Fruit fly (Drosophila melanogaster): ENCODE data around the gene Sirt6.

Gene Sirt6

DNA sequence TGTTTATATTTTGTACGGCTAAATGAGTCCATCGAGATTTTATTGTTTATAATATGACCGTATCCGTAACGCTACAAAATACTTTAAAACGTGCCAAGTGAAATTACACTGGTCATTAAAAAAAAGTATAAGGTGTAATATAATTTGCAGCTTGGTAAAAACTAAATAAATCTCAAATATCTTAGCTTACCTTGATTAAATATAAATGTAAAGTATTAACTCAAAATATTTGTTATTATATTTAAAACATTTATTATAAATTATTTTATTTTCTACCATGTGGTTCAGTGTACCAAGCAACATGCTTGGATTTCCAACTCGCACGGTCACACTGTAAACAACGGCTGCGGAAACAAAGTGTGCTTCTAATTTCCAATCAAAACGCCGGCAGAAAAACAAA is at the start of gene Sirt6, which contains the start of gene pont:
Sirt6 (minus strand) TSS at position 50 of the 400 bp plus-strand sequence.
pont (plus strand) TSS at position 324 of the 400 bp plus-strand sequence.
- TF ChIP-seq psq (optimal IDR thresholded peaks at IDR 0.05): no peak
- no peak for TF ChIP-seq Dll (optimal IDR thresholded peaks at IDR 0.05)
- no peak for TF ChIP-seq pan (optimal IDR thresholded peaks at IDR 0.05)
- no peak for TF ChIP-seq usp (GFP tag; optimal IDR thresholded peaks at IDR 0.05)
- no peak for TF ChIP-seq CG8478 (optimal IDR thresholded peaks at IDR 0.05)
- TF ChIP-seq EcR (GFP tag; optimal IDR thresholded peaks at IDR 0.05): no peak

dm6 chr3R:10311076-10311744 is 49.6 kb upstream of the Sirt6 start, which contains the start of gene CG6293:
Gene CG6293 (minus strand): TSS chr3R:10311613.
- TF ChIP-seq CG8478 (optimal IDR thresholded peaks at IDR 0.05) (no peak), pan (optimal IDR thresholded peaks at IDR 0.05) (no peak), Dll (optimal IDR thresholded peaks at IDR 0.05) (no peak), psq (optimal IDR thresholded peaks at IDR 0.05) (no peak), EcR (GFP tag; optimal IDR thresholded peaks at IDR 0.05) (no peak)

- TF ChIP-seq usp (GFP tag; optimal IDR thresholded peaks at IDR 0.05) (no peak), psq (optimal IDR thresholded peaks at IDR 0.05) (no peak), EcR (GFP tag; optimal IDR thresholded peaks at IDR 0.05) (no peak), Dll (optimal IDR thresholded peaks at IDR 0.05) (no peak), CG8478 (optimal IDR thresholded peaks at IDR 0.05) (no peak), pan (optimal IDR thresholded peaks at IDR 0.05) (no peak)
These were observed 22.5 kb upstream of the Sirt6 start for dm6 chr3R:10284169-10284568.

DNA sequence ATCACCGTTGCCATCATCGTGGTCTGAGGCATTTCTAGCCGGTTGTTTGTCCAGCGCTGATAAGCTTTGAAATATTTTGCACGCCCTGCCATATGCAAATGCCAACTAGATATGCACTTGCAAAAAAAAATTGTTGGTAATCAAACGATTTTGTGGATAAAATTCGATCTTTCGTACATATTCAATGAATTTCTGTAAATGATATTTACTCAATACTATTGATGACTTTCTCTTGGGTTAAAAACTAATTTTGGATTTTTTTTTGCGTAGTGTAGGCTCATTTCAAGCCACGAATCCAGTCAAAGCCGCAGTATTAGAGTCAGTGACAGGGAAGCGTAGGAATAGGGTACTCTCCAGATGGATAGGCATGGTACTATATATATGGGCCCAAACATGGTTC is 21.5 kb upstream of the Sirt6 start:
- TF ChIP-seq CG8478 (optimal IDR thresholded peaks at IDR 0.05) (no peak), Dll (optimal IDR thresholded peaks at IDR 0.05) (no peak), EcR (GFP tag; optimal IDR thresholded peaks at IDR 0.05) (no peak), psq (optimal IDR thresholded peaks at IDR 0.05) (no peak), pan (optimal IDR thresholded peaks at IDR 0.05) (no peak), usp (GFP tag; optimal IDR thresholded peaks at IDR 0.05) (no peak)

- TF ChIP-seq Dll (optimal IDR thresholded peaks at IDR 0.05) (no peak), psq (optimal IDR thresholded peaks at IDR 0.05) (no peak), EcR (GFP tag; optimal IDR thresholded peaks at IDR 0.05) (no peak), CG8478 (optimal IDR thresholded peaks at IDR 0.05) (no peak)
These were observed 20.4 kb upstream of the Sirt6 start for dm6 chr3R:10282077-10282476.

DNA sequence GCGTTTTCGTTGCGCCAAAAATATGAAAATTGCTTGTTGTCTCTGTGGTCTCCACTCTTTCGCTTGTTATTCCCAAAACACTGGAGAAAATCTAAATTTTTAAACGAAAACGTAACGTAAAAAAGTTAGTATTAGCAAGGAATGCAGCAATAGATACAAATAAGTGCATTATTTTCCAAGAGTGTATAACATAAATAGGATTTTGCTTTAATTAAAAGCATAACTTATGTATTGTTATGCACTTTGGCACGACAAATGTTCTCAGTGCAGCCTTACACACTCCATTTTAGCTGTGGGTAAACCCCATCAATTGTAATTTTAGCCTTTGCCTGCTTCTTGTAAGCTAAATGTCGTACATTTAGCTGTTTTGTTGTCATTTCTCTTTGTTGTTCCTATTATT is 14.4 kb upstream of the Sirt6 start:
- TF ChIP-seq pan (optimal IDR thresholded peaks at IDR 0.05) (no peak), EcR (GFP tag; optimal IDR thresholded peaks at IDR 0.05) (no peak), psq (optimal IDR thresholded peaks at IDR 0.05) (no peak), usp (GFP tag; optimal IDR thresholded peaks at IDR 0.05) (no peak), Dll (optimal IDR thresholded peaks at IDR 0.05) (no peak), CG8478 (optimal IDR thresholded peaks at IDR 0.05) (no peak)

DNA sequence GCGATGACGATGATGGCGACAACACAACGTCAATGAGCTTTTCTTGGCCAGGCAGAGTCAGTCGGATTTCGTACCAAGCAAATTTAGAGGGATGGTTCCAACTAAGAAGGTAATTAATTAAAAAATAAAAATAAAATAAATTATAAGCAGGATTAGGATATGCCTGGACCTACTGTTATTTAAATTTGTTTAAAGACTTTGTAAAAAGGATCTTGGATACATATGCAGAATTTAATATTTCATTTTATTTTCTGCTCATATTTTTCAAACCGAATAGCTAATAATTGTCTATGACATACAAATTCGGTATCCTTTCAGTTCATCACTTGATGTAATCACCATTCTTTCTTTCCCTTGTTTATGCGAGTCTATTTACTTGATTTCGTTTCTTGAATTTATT is 13.2 kb upstream of the Sirt6 start:
- TF ChIP-seq EcR (GFP tag; optimal IDR thresholded peaks at IDR 0.05) (no peak), usp (GFP tag; optimal IDR thresholded peaks at IDR 0.05) (no peak), Dll (optimal IDR thresholded peaks at IDR 0.05) (no peak)

DNA sequence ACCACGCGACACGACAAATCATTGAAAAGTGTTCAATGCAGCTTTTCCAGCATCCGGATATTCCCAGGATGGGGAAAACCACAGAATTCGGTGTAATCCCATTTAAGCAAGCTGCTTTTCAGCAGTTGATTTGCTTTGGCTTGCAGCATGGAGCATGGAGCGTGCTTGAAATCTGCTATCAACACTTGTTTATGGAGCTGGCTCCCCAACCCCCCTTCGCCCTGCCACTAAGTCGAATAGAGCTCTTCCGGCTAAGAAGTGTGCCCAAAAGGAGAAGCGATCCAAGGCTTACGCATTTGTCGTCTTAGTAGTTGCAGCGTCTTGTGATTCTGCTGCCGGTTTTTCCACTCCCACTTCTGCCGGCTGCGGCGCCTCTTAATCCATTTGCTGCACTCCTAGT is 12.7 kb upstream of the Sirt6 start:
- TF ChIP-seq EcR (GFP tag; optimal IDR thresholded peaks at IDR 0.05) (no peak), usp (GFP tag; optimal IDR thresholded peaks at IDR 0.05) (no peak), Dll (optimal IDR thresholded peaks at IDR 0.05) (no peak), psq (optimal IDR thresholded peaks at IDR 0.05) (no peak), CG8478 (optimal IDR thresholded peaks at IDR 0.05) (no peak), pan (optimal IDR thresholded peaks at IDR 0.05) (no peak)

- TF ChIP-seq EcR (GFP tag; optimal IDR thresholded peaks at IDR 0.05): no peak
- no peak for TF ChIP-seq psq (optimal IDR thresholded peaks at IDR 0.05)
- TF ChIP-seq usp (GFP tag; optimal IDR thresholded peaks at IDR 0.05): no peak
- no peak for TF ChIP-seq pan (optimal IDR thresholded peaks at IDR 0.05)
- no peak for TF ChIP-seq Dll (optimal IDR thresholded peaks at IDR 0.05)
- no peak for TF ChIP-seq CG8478 (optimal IDR thresholded peaks at IDR 0.05)
These were observed 11.0 kb upstream of the Sirt6 start for dm6 chr3R:10272695-10273094.

dm6 chr3R:10269921-10270431 is 8.3 kb upstream of the Sirt6 start:
- TF ChIP-seq pan (optimal IDR thresholded peaks at IDR 0.05): no peak
- no peak for TF ChIP-seq usp (GFP tag; optimal IDR thresholded peaks at IDR 0.05)

DNA sequence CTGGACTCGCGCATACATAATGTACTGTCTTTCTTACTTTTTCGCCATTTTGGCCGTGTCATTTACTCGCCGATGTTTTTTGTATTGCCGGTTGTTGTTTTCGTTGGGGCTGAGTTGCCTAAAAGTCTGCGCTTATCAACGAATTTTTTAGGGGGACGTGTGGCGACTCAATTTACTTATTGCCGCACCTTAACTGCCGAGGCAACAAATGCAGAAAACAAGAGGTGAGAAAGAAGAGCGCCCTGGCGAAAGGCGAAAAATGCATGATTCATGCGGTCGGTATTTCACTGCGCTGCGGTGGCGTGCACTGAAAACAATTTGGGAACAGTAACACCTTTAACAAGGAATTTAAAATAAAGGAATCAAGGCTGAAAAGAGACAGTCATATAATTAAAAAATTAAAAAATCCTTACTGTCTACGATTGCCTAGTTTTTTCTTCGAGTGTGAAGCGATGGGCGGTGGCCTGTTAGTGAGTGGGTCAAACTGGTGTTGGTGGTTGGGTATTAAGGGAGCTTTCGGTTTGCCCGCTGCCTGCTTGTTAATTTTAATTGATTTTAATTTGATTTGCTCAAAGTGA is 7.3 kb upstream of the Sirt6 start:
- TF ChIP-seq CG8478 (optimal IDR thresholded peaks at IDR 0.05): no peak
- TF ChIP-seq psq (optimal IDR thresholded peaks at IDR 0.05): no peak
- TF ChIP-seq usp (GFP tag; optimal IDR thresholded peaks at IDR 0.05): no peak
- TF ChIP-seq Dll (optimal IDR thresholded peaks at IDR 0.05): no peak
- TF ChIP-seq pan (optimal IDR thresholded peaks at IDR 0.05): no peak
- TF ChIP-seq EcR (GFP tag; optimal IDR thresholded peaks at IDR 0.05): no peak

DNA sequence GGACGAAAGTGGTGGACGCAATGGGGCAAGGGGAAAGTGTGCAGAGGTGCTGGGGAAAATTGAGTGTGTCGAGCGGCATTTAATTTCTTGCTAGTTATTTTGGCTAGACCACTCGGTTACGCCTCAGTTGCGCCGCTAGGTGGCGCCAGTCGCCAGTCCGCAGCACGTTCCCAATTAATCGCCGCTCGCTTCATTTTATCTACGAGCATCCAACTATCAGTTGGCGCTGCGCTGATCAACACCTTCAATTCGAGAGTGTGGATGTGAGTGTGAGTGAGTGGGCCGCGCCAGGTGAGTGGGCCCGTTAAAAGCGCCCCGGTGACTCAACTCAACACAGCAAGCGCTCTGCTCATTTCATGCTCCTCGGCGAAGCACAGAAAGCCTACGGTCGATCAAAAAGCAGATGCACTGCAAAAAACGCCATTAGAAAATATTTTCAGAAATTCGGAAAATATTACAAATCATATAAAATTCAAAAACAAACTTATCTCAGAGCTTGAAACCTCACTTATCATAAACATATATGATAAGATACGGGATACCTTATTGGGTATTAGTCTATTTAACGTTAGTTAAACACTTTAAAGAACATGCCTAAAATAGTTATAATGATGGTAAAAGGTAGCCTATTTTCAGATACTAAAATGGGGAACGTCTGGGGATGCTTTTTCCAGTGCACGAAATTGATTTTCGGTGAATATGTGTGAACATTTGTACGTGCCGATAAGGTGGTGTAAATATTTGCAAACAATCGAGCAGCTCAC is 6.6 kb upstream of the Sirt6 start:
- no peak for TF ChIP-seq Dll (optimal IDR thresholded peaks at IDR 0.05)
- TF ChIP-seq pan (optimal IDR thresholded peaks at IDR 0.05): no peak
- no peak for TF ChIP-seq psq (optimal IDR thresholded peaks at IDR 0.05)
- no peak for TF ChIP-seq EcR (GFP tag; optimal IDR thresholded peaks at IDR 0.05)
- no peak for TF ChIP-seq usp (GFP tag; optimal IDR thresholded peaks at IDR 0.05)
- TF ChIP-seq CG8478 (optimal IDR thresholded peaks at IDR 0.05): no peak

Data from whole organism.